Fruit fly (Drosophila melanogaster) whole organism, embryonic: ENCODE data around the gene trr.
A peak's percentile ranks its signal among the peaks of the same experiment; 100 is the strongest.

Experiments used
- CG10267 ChIP-seq: fragments of 200-800 bp; sonication (Bioruptor generic); optimal IDR thresholded peaks from 2 replicates; lab custom pipeline; 2018; ENCODE audit warnings: missing biosample characterization, mild to moderate bottlenecking, missing genetic modification characterization, moderate library complexity
- CG11085 ChIP-seq: fragments of 200-800 bp; sonication (Bioruptor generic); IDR thresholded peaks from 2 replicates; pipeline ENCODE4 v1.3.6; 2022; ENCODE audit warnings: missing biosample characterization, missing genetic modification characterization
- CG13287 ChIP-seq: fragments of 200-800 bp; sonication (Bioruptor generic); IDR thresholded peaks from 2 replicates; pipeline ENCODE4 v1.3.6; 2022; ENCODE audit warnings: missing biosample characterization, missing genetic modification characterization; ENCODE audit not compliant: partially characterized antibody
- CG14050 ChIP-seq: fragments of 200-800 bp; sonication (Bioruptor generic); IDR thresholded peaks from 3 replicates; pipeline ENCODE4 v1.3.6; 2022; ENCODE audit warnings: missing biosample characterization, missing genetic modification characterization
- CG15073 ChIP-seq: fragments of 200-800 bp; sonication (Bioruptor generic); optimal IDR thresholded peaks from 2 replicates; lab custom pipeline; 2016; ENCODE audit warnings: missing biosample characterization, missing genetic modification characterization
- CG1602 ChIP-seq: fragments of 200-800 bp; sonication (Bioruptor generic); optimal IDR thresholded peaks from 3 replicates; lab custom pipeline; 2016; ENCODE audit warnings: missing biosample characterization, missing genetic modification characterization
- CG1603 ChIP-seq: fragments of 200-800 bp; sonication (Bioruptor generic); optimal IDR thresholded peaks from 2 replicates; lab custom pipeline; 2019; ENCODE audit warnings: missing biosample characterization, mild to moderate bottlenecking, missing genetic modification characterization, moderate library complexity
- CG17612 ChIP-seq: fragments of 200-800 bp; sonication (Bioruptor generic); IDR thresholded peaks from 2 replicates; pipeline ENCODE4 v1.3.6; 2022; ENCODE audit warnings: missing biosample characterization, missing genetic modification characterization
- CG2116 ChIP-seq: fragments of 200-800 bp; sonication (Bioruptor generic); optimal IDR thresholded peaks from 3 replicates; lab custom pipeline; 2018; ENCODE audit warnings: missing biosample characterization, mild to moderate bottlenecking, missing genetic modification characterization
- CG3065 ChIP-seq: fragments of 200-800 bp; sonication (Bioruptor generic); optimal IDR thresholded peaks from 2 replicates; lab custom pipeline; 2016; ENCODE audit warnings: missing biosample characterization, missing genetic modification characterization
- CG31441 ChIP-seq: fragments of 200-800 bp; sonication (Bioruptor generic); IDR thresholded peaks from 2 replicates; pipeline ENCODE4 v1.3.6; 2022; ENCODE audit warnings: missing biosample characterization, missing genetic modification characterization
- CG32767 ChIP-seq: fragments of 200-800 bp; sonication (Bioruptor generic); IDR thresholded peaks from 2 replicates; pipeline ENCODE4 v1.3.6; 2022; ENCODE audit warnings: missing biosample characterization, missing genetic modification characterization
- CG33557 ChIP-seq: fragments of 200-800 bp; sonication (Bioruptor generic); optimal IDR thresholded peaks from 2 replicates; lab custom pipeline; 2019; ENCODE audit warnings: missing biosample characterization, mild to moderate bottlenecking, missing genetic modification characterization, moderate library complexity
- CG4617 ChIP-seq: fragments of 200-800 bp; sonication (Bioruptor generic); optimal IDR thresholded peaks from 3 replicates; lab custom pipeline; 2016; ENCODE audit warnings: missing biosample characterization, missing genetic modification characterization, borderline replicate concordance
- CG8089 ChIP-seq: fragments of 200-800 bp; sonication (Bioruptor generic); optimal IDR thresholded peaks from 3 replicates; lab custom pipeline; 2016; ENCODE audit warnings: missing biosample characterization, missing genetic modification characterization
- CG8478 ChIP-seq: fragments of >200 bp; optimal IDR thresholded peaks from 2 replicates; lab custom pipeline; 2018
- CG9876 ChIP-seq: fragments of 200-800 bp; sonication (Bioruptor generic); optimal IDR thresholded peaks from 2 replicates; lab custom pipeline; 2016; ENCODE audit warnings: missing biosample characterization, missing genetic modification characterization
- Camta ChIP-seq: fragments of 200-800 bp; sonication (Bioruptor generic); optimal IDR thresholded peaks from 2 replicates; lab custom pipeline; 2016; ENCODE audit warnings: missing biosample characterization, missing genetic modification characterization
- CrebB ChIP-seq: fragments of 200-800 bp; sonication (Bioruptor generic); optimal IDR thresholded peaks from 3 replicates; lab custom pipeline; 2018; ENCODE audit warnings: missing biosample characterization, mild to moderate bottlenecking, missing genetic modification characterization
- Fer2 ChIP-seq: fragments of 200-800 bp; sonication (Bioruptor generic); optimal IDR thresholded peaks from 2 replicates; lab custom pipeline; 2018; ENCODE audit warnings: missing biosample characterization, mild to moderate bottlenecking, missing genetic modification characterization, moderate library complexity
- GATAe ChIP-seq: fragments of 200-800 bp; sonication (Bioruptor generic); conservative IDR thresholded peaks from 2 replicates; pipeline ENCODE4 v1.3.6; 2022; ENCODE audit warnings: missing biosample characterization, missing genetic modification characterization
- HLH54F ChIP-seq: fragments of 200-800 bp; sonication (Bioruptor generic); optimal IDR thresholded peaks from 3 replicates; lab custom pipeline; 2016; ENCODE audit warnings: missing biosample characterization, missing genetic modification characterization
- HmgD ChIP-seq: fragments of 200-800 bp; sonication (Bioruptor generic); optimal IDR thresholded peaks from 3 replicates; lab custom pipeline; 2016; ENCODE audit warnings: missing biosample characterization, missing genetic modification characterization
- NC2α ChIP-seq: fragments of 200-800 bp; sonication (Bioruptor generic); optimal IDR thresholded peaks from 2 replicates; lab custom pipeline; 2016; ENCODE audit warnings: missing biosample characterization, missing genetic modification characterization
- NK7.1 ChIP-seq: fragments of 200-800 bp; sonication (Bioruptor generic); optimal IDR thresholded peaks from 3 replicates; lab custom pipeline; 2016; ENCODE audit warnings: missing biosample characterization, missing genetic modification characterization
- Oli ChIP-seq: fragments of 200-800 bp; sonication (Bioruptor generic); optimal IDR thresholded peaks from 2 replicates; lab custom pipeline; 2018; ENCODE audit warnings: missing biosample characterization, mild to moderate bottlenecking, missing genetic modification characterization, moderate library complexity
- Scr ChIP-seq: fragments of 200-800 bp; sonication (Bioruptor generic); IDR thresholded peaks from 2 replicates; pipeline ENCODE4 v1.3.6; 2022; ENCODE audit warnings: missing biosample characterization, missing genetic modification characterization; ENCODE audit not compliant: partially characterized antibody
- Ssrp ChIP-seq: fragments of 200-800 bp; sonication (Bioruptor generic); optimal IDR thresholded peaks from 2 replicates; lab custom pipeline; 2018; ENCODE audit warnings: missing biosample characterization, mild to moderate bottlenecking, missing genetic modification characterization, moderate library complexity
- ac ChIP-seq: fragments of 200-800 bp; sonication (Bioruptor generic); optimal IDR thresholded peaks from 3 replicates; lab custom pipeline; 2017; ENCODE audit warnings: missing biosample characterization, mild to moderate bottlenecking, missing genetic modification characterization
- ash1 ChIP-seq: fragments of 200-800 bp; sonication (Bioruptor generic); optimal IDR thresholded peaks from 2 replicates; lab custom pipeline; 2018; ENCODE audit warnings: missing biosample characterization, mild to moderate bottlenecking, missing genetic modification characterization
- chinmo ChIP-seq: fragments of 200-800 bp; sonication (Bioruptor generic); IDR thresholded peaks from 4 replicates; pipeline ENCODE4 v1.3.6; 2022; ENCODE audit warnings: missing biosample characterization, missing genetic modification characterization; ENCODE audit not compliant: partially characterized antibody
- crc ChIP-seq: fragments of 200-800 bp; sonication (Bioruptor generic); optimal IDR thresholded peaks from 2 replicates; lab custom pipeline; 2016; ENCODE audit warnings: missing biosample characterization, missing genetic modification characterization
- crp ChIP-seq, 2 experiments: fragments of 200-800 bp; sonication (Bioruptor generic); optimal IDR thresholded peaks; 2 replicates in 1 of 2; 3 replicates in 1 of 2; lab custom pipeline; 2017; ENCODE audit warnings: missing biosample characterization in 2 of 2, missing genetic modification characterization in 2 of 2, mild to moderate bottlenecking in 1 of 2, moderate library complexity in 1 of 2
- disco-r ChIP-seq: fragments of 200-800 bp; sonication (Bioruptor generic); optimal IDR thresholded peaks from 2 replicates; lab custom pipeline; 2016; ENCODE audit warnings: missing biosample characterization, missing genetic modification characterization
- fd102C ChIP-seq: fragments of 200-800 bp; sonication (Bioruptor generic); optimal IDR thresholded peaks from 2 replicates; lab custom pipeline; 2018; ENCODE audit warnings: missing biosample characterization, mild to moderate bottlenecking, missing genetic modification characterization, moderate library complexity
- ftz-f1 ChIP-seq: fragments of 200-800 bp; sonication (Bioruptor generic); optimal IDR thresholded peaks from 2 replicates; lab custom pipeline; 2016; ENCODE audit warnings: missing biosample characterization, missing genetic modification characterization
- gsb ChIP-seq: fragments of 200-800 bp; sonication (Bioruptor generic); IDR thresholded peaks from 2 replicates; pipeline ENCODE4 v1.3.6; 2022; ENCODE audit warnings: missing biosample characterization, missing genetic modification characterization
- gsb-n ChIP-seq: fragments of 200-800 bp; sonication (Bioruptor generic); optimal IDR thresholded peaks from 3 replicates; lab custom pipeline; 2018; ENCODE audit warnings: missing biosample characterization, mild to moderate bottlenecking, missing genetic modification characterization
- ken ChIP-seq: fragments of 200-800 bp; sonication (Bioruptor generic); IDR thresholded peaks from 3 replicates; pipeline ENCODE4 v1.3.6; 2022; ENCODE audit warnings: missing biosample characterization, missing genetic modification characterization
- nerfin-2 ChIP-seq: fragments of 200-800 bp; sonication (Bioruptor generic); IDR thresholded peaks from 2 replicates; pipeline ENCODE4 v1.3.6; 2022; ENCODE audit warnings: missing biosample characterization, missing genetic modification characterization; ENCODE audit not compliant: partially characterized antibody
- nmo ChIP-seq: fragments of 200-800 bp; sonication (Bioruptor generic); optimal IDR thresholded peaks from 2 replicates; lab custom pipeline; 2018; ENCODE audit warnings: missing biosample characterization, mild to moderate bottlenecking, missing genetic modification characterization, moderate library complexity
- pfk ChIP-seq: fragments of 200-800 bp; sonication (Bioruptor generic); optimal IDR thresholded peaks from 2 replicates; lab custom pipeline; 2018; ENCODE audit warnings: missing biosample characterization, mild to moderate bottlenecking, missing genetic modification characterization, moderate library complexity
- psq ChIP-seq: fragments of 200-800 bp; sonication (Bioruptor generic); optimal IDR thresholded peaks from 2 replicates; lab custom pipeline; 2017; ENCODE audit warnings: missing biosample characterization, missing genetic modification characterization
- pzg ChIP-seq: fragments of 200-800 bp; sonication (Bioruptor generic); optimal IDR thresholded peaks from 3 replicates; lab custom pipeline; 2018; ENCODE audit warnings: missing biosample characterization, mild to moderate bottlenecking, missing genetic modification characterization, moderate library complexity
- ranshi ChIP-seq: fragments of 200-800 bp; sonication (Bioruptor generic); IDR thresholded peaks from 2 replicates; pipeline ENCODE4 v1.3.6; 2022; ENCODE audit warnings: missing biosample characterization, missing genetic modification characterization
- salm ChIP-seq: fragments of 200-800 bp; sonication (Bioruptor generic); optimal IDR thresholded peaks from 2 replicates; lab custom pipeline; 2018; ENCODE audit warnings: missing biosample characterization, mild to moderate bottlenecking, missing genetic modification characterization
- sqz ChIP-seq: fragments of 200-800 bp; sonication (Bioruptor generic); optimal IDR thresholded peaks from 3 replicates; lab custom pipeline; 2018; ENCODE audit warnings: missing biosample characterization, mild to moderate bottlenecking, missing genetic modification characterization
- tap ChIP-seq: fragments of 200-800 bp; optimal IDR thresholded peaks from 3 replicates; lab custom pipeline; 2019; ENCODE audit warnings: missing biosample characterization, mild to moderate bottlenecking, missing genetic modification characterization, moderate library complexity
- vvl ChIP-seq: fragments of 200-800 bp; sonication (Bioruptor generic); IDR thresholded peaks from 2 replicates; pipeline ENCODE4 v1.3.6; 2022; ENCODE audit warnings: missing biosample characterization, missing genetic modification characterization
- zfh1 ChIP-seq: fragments of 200-800 bp; sonication (Bioruptor generic); IDR thresholded peaks from 3 replicates; pipeline ENCODE4 v1.3.6; 2022; ENCODE audit warnings: missing biosample characterization, missing genetic modification characterization

The trr gene

DNA sequence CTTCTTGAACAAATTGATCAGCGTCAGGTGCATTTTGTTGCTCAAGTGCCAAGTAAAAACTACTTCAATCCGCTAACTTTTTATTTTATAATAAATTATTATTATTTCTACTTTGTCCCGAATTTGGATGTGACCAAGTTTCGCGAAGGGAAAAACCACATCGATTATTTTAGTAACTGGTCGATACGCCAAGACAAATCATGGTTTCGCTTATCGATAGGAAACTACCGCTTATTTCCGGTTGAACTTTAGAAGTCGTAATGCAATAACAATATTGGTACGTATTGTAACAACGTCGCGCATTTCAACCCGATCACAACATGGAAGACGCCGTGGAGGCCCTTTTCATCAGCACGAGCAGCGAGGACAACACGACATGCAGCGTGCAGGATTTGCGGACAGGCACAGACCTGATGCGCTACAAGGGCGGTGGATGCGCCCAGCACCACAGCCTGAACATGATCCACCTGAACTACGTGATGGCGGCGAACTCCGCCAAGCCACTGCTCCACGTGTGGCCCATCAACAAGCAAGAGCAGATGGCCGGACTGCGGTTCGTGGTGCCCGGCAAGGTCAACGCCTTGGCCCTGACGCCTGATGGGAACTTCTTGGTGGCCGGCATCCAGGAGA, 12.5 kb downstream of the trr start, which contains the start of the genes CG14817 and CG14805 (continued):
- peak; percentile 65 for TF ChIP-seq pzg
- no peak for TF ChIP-seq CG17612 (GFP tag; lab: Robert Waterston, UW)
- peak; percentile 90 for TF ChIP-seq CrebB (tag; lab: Kevin White, UChicago)
- TF ChIP-seq NK7.1 (GFP tag; lab: Kevin White, UChicago), result peak; percentile 2
- TF ChIP-seq CG14050 (GFP tag; lab: Robert Waterston, UW), result peak; percentile 59; the same call in 2 of the 3 replicates
- TF ChIP-seq ranshi (GFP tag; lab: Robert Waterston, UW), result peak; percentile 19; the same call in 1 of the 2 replicates
- no peak for TF ChIP-seq nerfin-2 (GFP tag; lab: Robert Waterston, UW)
- TF ChIP-seq chinmo, result no peak
- peak; percentile 70 for TF ChIP-seq salm (tag; lab: Kevin White, UChicago)
- peak; percentile 20; the same call in 1 of the 2 replicates for TF ChIP-seq CG11085
- TF ChIP-seq CG32767 (GFP tag; lab: Robert Waterston, UW), result no peak
- TF ChIP-seq CG8089 (GFP tag; lab: Kevin White, UChicago), result no peak
- peak; percentile 53 for TF ChIP-seq nmo (GFP tag; lab: Kevin White, UChicago)
- TF ChIP-seq GATAe (GFP tag; lab: Robert Waterston, UW), result no peak
- no peak for TF ChIP-seq HLH54F (GFP tag; lab: Kevin White, UChicago)
- TF ChIP-seq disco-r (GFP tag; lab: Kevin White, UChicago), result peak; percentile 15
- TF ChIP-seq CG10267, result peak; percentile 77
- peak; percentile 75 for TF ChIP-seq CG31441
- TF ChIP-seq CG3065, result no peak
- TF ChIP-seq CG2116 (GFP tag; lab: Kevin White, UChicago), result peak; percentile 91
- no peak for TF ChIP-seq CG1603 (tag; lab: Kevin White, UChicago)
- TF ChIP-seq Ssrp (tag; lab: Kevin White, UChicago), result no peak
- no peak for TF ChIP-seq CG1602
- TF ChIP-seq Oli (tag; lab: Kevin White, UChicago), result peak; percentile 45
- TF ChIP-seq ftz-f1, result peak; percentile 31
- no peak for TF ChIP-seq CG8478 (lab: Kevin White, UChicago)
- peak; percentile 51; the same call in 1 of the 3 replicates for TF ChIP-seq zfh1 (GFP tag; lab: Robert Waterston, UW)
- peak; percentile 14 for TF ChIP-seq fd102C
- peak; percentile 85 for TF ChIP-seq ash1 (GFP tag; lab: Kevin White, UChicago)
- TF ChIP-seq CG33557 (GFP tag; lab: Kevin White, UChicago), result peak; percentile 70
- TF ChIP-seq crp (GFP tag; optimal IDR thresholded peaks at IDR 0.05; lab: Kevin White, UChicago), result peak in 1 of 2 experiments; percentile 22
- TF ChIP-seq Camta (GFP tag; lab: Kevin White, UChicago), result no peak
- TF ChIP-seq sqz, result peak; percentile 71
- TF ChIP-seq CG4617 (GFP tag; lab: Kevin White, UChicago), result peak; percentile 74
- TF ChIP-seq ken (GFP tag; lab: Robert Waterston, UW), result 0 out of 3 replicates have a peak, but pooled peaks have one; percentile 40
- TF ChIP-seq vvl (GFP tag; lab: Robert Waterston, UW), result peak; percentile 67
- peak; percentile 67 for TF ChIP-seq gsb-n (tag; lab: Kevin White, UChicago)
- TF ChIP-seq gsb (GFP tag; lab: Robert Waterston, UW), result no peak
- no peak for TF ChIP-seq HmgD (GFP tag; lab: Kevin White, UChicago)
- TF ChIP-seq CG13287 (GFP tag; lab: Robert Waterston, UW), result peak; percentile 70
- peak; percentile 27 for TF ChIP-seq crc (GFP tag; lab: Kevin White, UChicago)
- no peak for TF ChIP-seq psq (GFP tag; lab: Kevin White, UChicago)
- TF ChIP-seq CG15073 (GFP tag; lab: Kevin White, UChicago), result no peak
- TF ChIP-seq Scr (GFP tag; lab: Robert Waterston, UW), result peak; percentile 56
- TF ChIP-seq Fer2 (tag; lab: Kevin White, UChicago), result peak; percentile 66
- TF ChIP-seq ac (GFP tag; lab: Kevin White, UChicago), result peak; percentile 48
- TF ChIP-seq pfk (GFP tag; lab: Kevin White, UChicago), result peak; percentile 74
- peak; percentile 69 for TF ChIP-seq tap (tag; lab: Kevin White, UChicago)
- no peak for TF ChIP-seq CG9876
- TF ChIP-seq NC2α (GFP tag; lab: Kevin White, UChicago), result no peak
